Worm (Caenorhabditis elegans): ENCODE data around the gene F11G11.4.
"Not testable (repeated sequence)": the region's sequence is repeated elsewhere in the genome, so short reads cannot be mapped to it uniquely, and the experiment has no call there.

Gene F11G11.4

ce11 chrII:4860260-4860659, at the start of gene F11G11.4, which contains the start of gene nspd-5:
Gene F11G11.4 (plus strand): TSS chrII:4860594.
Gene nspd-5 (minus strand): TSS chrII:4860360.
- not testable (repeated sequence) for TF ChIP-seq cog-1 (tag; optimal IDR thresholded peaks at IDR 0.05); ztf-29 (GFP tag; IDR thresholded peaks at IDR 0.05); tab-1 (GFP tag; IDR thresholded peaks at IDR 0.05)

ce11 chrII:4811986-4812385, 48.4 kb upstream of the F11G11.4 start, which contains the start of gene rig-6:
Gene rig-6 (minus strand): TSS chrII:4812086.
- no peak for TF ChIP-seq ztf-23 (GFP tag; IDR thresholded peaks at IDR 0.05)
- TF ChIP-seq ref-1 (GFP tag; conservative IDR thresholded peaks at IDR 0.05) = no peak
- TF ChIP-seq ztf-29 (GFP tag; IDR thresholded peaks at IDR 0.05) = no peak
- TF ChIP-seq cog-1 (tag; optimal IDR thresholded peaks at IDR 0.05) = no peak
- no peak for TF ChIP-seq T22C8.4 (GFP tag; IDR thresholded peaks at IDR 0.05)
- TF ChIP-seq flt-1 (GFP tag; IDR thresholded peaks at IDR 0.05) = no peak
- TF ChIP-seq klf-2 (GFP tag; conservative IDR thresholded peaks at IDR 0.05) = no peak
- TF ChIP-seq tab-1 (GFP tag; IDR thresholded peaks at IDR 0.05) = no peak
- no peak for TF ChIP-seq med-1 (GFP tag; optimal IDR thresholded peaks at IDR 0.05; ENCODE audit: insufficient read depth)

ce11 chrII:4815356-4815755, 45.0 kb upstream of the F11G11.4 start:
- TF ChIP-seq med-1 (GFP tag; optimal IDR thresholded peaks at IDR 0.05; ENCODE audit: insufficient read depth) (no peak), tab-1 (GFP tag; IDR thresholded peaks at IDR 0.05) (no peak), ref-1 (GFP tag; conservative IDR thresholded peaks at IDR 0.05) (no peak), klf-2 (GFP tag; conservative IDR thresholded peaks at IDR 0.05) (no peak), ztf-23 (GFP tag; IDR thresholded peaks at IDR 0.05) (no peak), T22C8.4 (GFP tag; IDR thresholded peaks at IDR 0.05) (no peak), flt-1 (GFP tag; IDR thresholded peaks at IDR 0.05) (no peak), cog-1 (tag; optimal IDR thresholded peaks at IDR 0.05) (no peak), ztf-29 (GFP tag; IDR thresholded peaks at IDR 0.05) (no peak)

ce11 chrII:4818780-4819179, 41.6 kb upstream of the F11G11.4 start:
- TF ChIP-seq T22C8.4 (GFP tag; IDR thresholded peaks at IDR 0.05) (no peak), klf-2 (GFP tag; conservative IDR thresholded peaks at IDR 0.05) (no peak)

ce11 chrII:4821739-4822138, 38.7 kb upstream of the F11G11.4 start, which contains the start of gene lact-5:
Gene lact-5 (minus strand): TSS chrII:4821739.
- TF ChIP-seq T22C8.4 (GFP tag; IDR thresholded peaks at IDR 0.05) = no peak
- no peak for TF ChIP-seq med-1 (GFP tag; optimal IDR thresholded peaks at IDR 0.05; ENCODE audit: insufficient read depth)
- no peak for TF ChIP-seq ztf-29 (GFP tag; IDR thresholded peaks at IDR 0.05)
- TF ChIP-seq ztf-23 (GFP tag; IDR thresholded peaks at IDR 0.05) = no peak
- TF ChIP-seq ref-1 (GFP tag; conservative IDR thresholded peaks at IDR 0.05) = no peak
- TF ChIP-seq klf-2 (GFP tag; conservative IDR thresholded peaks at IDR 0.05) = no peak
- TF ChIP-seq flt-1 (GFP tag; IDR thresholded peaks at IDR 0.05) = no peak
- TF ChIP-seq cog-1 (tag; optimal IDR thresholded peaks at IDR 0.05) = no peak
- TF ChIP-seq tab-1 (GFP tag; IDR thresholded peaks at IDR 0.05) = no peak

ce11 chrII:4822610-4823009, 37.8 kb upstream of the F11G11.4 start:
- TF ChIP-seq T22C8.4 (GFP tag; IDR thresholded peaks at IDR 0.05) (no peak), klf-2 (GFP tag; conservative IDR thresholded peaks at IDR 0.05) (no peak), ztf-29 (GFP tag; IDR thresholded peaks at IDR 0.05) (no peak), tab-1 (GFP tag; IDR thresholded peaks at IDR 0.05) (no peak), ref-1 (GFP tag; conservative IDR thresholded peaks at IDR 0.05) (no peak), ztf-23 (GFP tag; IDR thresholded peaks at IDR 0.05) (no peak), cog-1 (tag; optimal IDR thresholded peaks at IDR 0.05) (no peak), med-1 (GFP tag; optimal IDR thresholded peaks at IDR 0.05; ENCODE audit: insufficient read depth) (no peak), flt-1 (GFP tag; IDR thresholded peaks at IDR 0.05) (no peak)

- TF ChIP-seq ref-1 (GFP tag; conservative IDR thresholded peaks at IDR 0.05); klf-2 (GFP tag; conservative IDR thresholded peaks at IDR 0.05); cog-1 (tag; optimal IDR thresholded peaks at IDR 0.05): not testable (repeated sequence)
Observed at ce11 chrII:4825133-4825532, 35.3 kb upstream of the F11G11.4 start, which contains the start of the genes C33F10.8 and msp-40. Gene C33F10.8 (minus strand): TSS chrII:4825233. Gene msp-40 (plus strand): TSS chrII:4825414.

- TF ChIP-seq ztf-29 (GFP tag; IDR thresholded peaks at IDR 0.05) (no peak), ztf-23 (GFP tag; IDR thresholded peaks at IDR 0.05) (no peak), tab-1 (GFP tag; IDR thresholded peaks at IDR 0.05) (no peak), med-1 (GFP tag; optimal IDR thresholded peaks at IDR 0.05; ENCODE audit: insufficient read depth) (no peak), klf-2 (GFP tag; conservative IDR thresholded peaks at IDR 0.05) (no peak), T22C8.4 (GFP tag; IDR thresholded peaks at IDR 0.05) (no peak), flt-1 (GFP tag; IDR thresholded peaks at IDR 0.05) (no peak), cog-1 (tag; optimal IDR thresholded peaks at IDR 0.05) (no peak), ref-1 (GFP tag; conservative IDR thresholded peaks at IDR 0.05) (no peak)
Observed at ce11 chrII:4827734-4828609, 32.4 kb upstream of the F11G11.4 start, which contains the start of the genes fbxb-88 and tbck-1. Gene fbxb-88 (minus strand): TSS chrII:4827884. Gene tbck-1 (plus strand): TSS chrII:4828559.

ce11 chrII:4834761-4835160, 25.6 kb upstream of the F11G11.4 start, which contains the start of the genes C33F10.11 and C33F10.1:
Gene C33F10.11 (minus strand): TSS chrII:4834861.
Gene C33F10.1 (plus strand): TSS chrII:4835023.
- TF ChIP-seq cog-1 (tag; optimal IDR thresholded peaks at IDR 0.05) = no peak
- no peak for TF ChIP-seq ztf-23 (GFP tag; IDR thresholded peaks at IDR 0.05)
- no peak for TF ChIP-seq T22C8.4 (GFP tag; IDR thresholded peaks at IDR 0.05)
- no peak for TF ChIP-seq tab-1 (GFP tag; IDR thresholded peaks at IDR 0.05)
- TF ChIP-seq ref-1 (GFP tag; conservative IDR thresholded peaks at IDR 0.05) = no peak
- no peak for TF ChIP-seq klf-2 (GFP tag; conservative IDR thresholded peaks at IDR 0.05)
- TF ChIP-seq flt-1 (GFP tag; IDR thresholded peaks at IDR 0.05) = no peak
- no peak for TF ChIP-seq med-1 (GFP tag; optimal IDR thresholded peaks at IDR 0.05; ENCODE audit: insufficient read depth)
- TF ChIP-seq ztf-29 (GFP tag; IDR thresholded peaks at IDR 0.05) = no peak
